Worm (Caenorhabditis elegans) whole organism, L4 larva: ENCODE results near the gene srz-14.

Experiments used
- D1046.2 ChIP-seq: fragments of 200-800 bp; sonication (Bioruptor generic); IDR thresholded peaks from 2 replicates; pipeline ENCODE4 v1.3.6; 2022; ENCODE audit warnings: missing genetic modification characterization, missing compliant biosample characterization
- T20F7.1 ChIP-seq: fragments of 200-800 bp; sonication (Bioruptor generic); optimal IDR thresholded peaks from 2 replicates; lab custom pipeline; 2018; ENCODE audit warnings: mild to moderate bottlenecking, missing genetic modification characterization, missing compliant biosample characterization
- ZK546.5 ChIP-seq, 2 experiments: sonication (generic microtip); optimal IDR thresholded peaks; 2 replicates each; lab custom pipeline; 2017; ENCODE audit warnings: missing biosample characterization in 2 of 2, missing genetic modification characterization in 2 of 2
- attf-4 ChIP-seq: sonication (generic microtip); optimal IDR thresholded peaks from 3 replicates; lab custom pipeline; 2017; ENCODE audit warnings: missing biosample characterization, missing genetic modification characterization
- ceh-28 ChIP-seq: fragments of 150-350 bp; optimal IDR thresholded peaks from 2 replicates; lab custom pipeline; 2014; ENCODE audit warnings: missing biosample characterization, missing genetic modification reagents, missing genetic modification characterization
- ceh-62 ChIP-seq: sonication (generic microtip); optimal IDR thresholded peaks from 2 replicates; lab custom pipeline; 2017; ENCODE audit warnings: missing biosample characterization, missing genetic modification characterization
- ceh-82 ChIP-seq: sonication (generic microtip); optimal IDR thresholded peaks from 2 replicates; lab custom pipeline; 2017; ENCODE audit warnings: missing biosample characterization, missing genetic modification characterization
- daf-16 ChIP-seq, 3 experiments: sonication (generic microtip); optimal IDR thresholded peaks; 2 replicates each; lab custom pipeline; 2016 to 2017; ENCODE audit warnings: missing genetic modification characterization in 3 of 3, missing genetic modification reagents in 3 of 3, mild to moderate bottlenecking in 2 of 3, missing compliant biosample characterization in 2 of 3, missing biosample characterization in 1 of 3, moderate library complexity in 1 of 3
- dmd-6 ChIP-seq: fragments of 200-800 bp; sonication (Bioruptor generic); IDR thresholded peaks from 2 replicates; pipeline ENCODE4 v1.3.6; 2022; ENCODE audit warnings: missing genetic modification reagents, missing genetic modification characterization, missing compliant biosample characterization
- dmd-8 ChIP-seq: fragments of 200-800 bp; sonication (Bioruptor generic); IDR thresholded peaks from 2 replicates; pipeline ENCODE4 v1.3.6; 2022; ENCODE audit warnings: missing genetic modification characterization, missing compliant biosample characterization
- dpl-1 ChIP-seq: fragments of 150-350 bp; optimal IDR thresholded peaks from 2 replicates; lab custom pipeline; 2014; ENCODE audit warnings: missing biosample characterization, missing genetic modification reagents, missing genetic modification characterization
- egl-27 ChIP-seq: sonication (generic microtip); optimal IDR thresholded peaks from 3 replicates; lab custom pipeline; 2017; ENCODE audit warnings: missing biosample characterization, missing genetic modification reagents, missing genetic modification characterization
- fos-1 ChIP-seq: fragments of 150-350 bp; optimal IDR thresholded peaks from 2 replicates; lab custom pipeline; 2014; ENCODE audit warnings: missing biosample characterization, missing genetic modification characterization
- hlh-11 ChIP-seq: fragments of 200-800 bp; sonication (Bioruptor generic); optimal IDR thresholded peaks from 2 replicates; lab custom pipeline; 2018; ENCODE audit warnings: mild to moderate bottlenecking, missing genetic modification characterization, missing compliant biosample characterization
- lin-38 ChIP-seq: fragments of 200-800 bp; sonication (Bioruptor generic); IDR thresholded peaks from 2 replicates; pipeline ENCODE4 v1.3.6; 2022; ENCODE audit warnings: missing genetic modification reagents, missing genetic modification characterization, missing compliant biosample characterization
- madf-5 ChIP-seq, 2 experiments: fragments of 200-800 bp; sonication (Bioruptor generic); IDR thresholded peaks; 2 replicates each; pipeline ENCODE4 v1.3.6; 2022; ENCODE audit warnings: missing compliant biosample characterization in 2 of 2, missing genetic modification characterization in 2 of 2
- mxl-2 ChIP-seq: fragments of 200-800 bp; sonication (Bioruptor generic); conservative IDR thresholded peaks from 2 replicates; pipeline ENCODE4 v1.3.6; 2022; ENCODE audit warnings: missing genetic modification reagents, missing genetic modification characterization, missing compliant biosample characterization
- nhr-237 ChIP-seq: sonication (generic microtip); optimal IDR thresholded peaks from 2 replicates; lab custom pipeline; 2017; ENCODE audit warnings: missing biosample characterization, missing genetic modification characterization
- nhr-28 ChIP-seq: fragments of 150-350 bp; optimal IDR thresholded peaks from 2 replicates; lab custom pipeline; 2014; ENCODE audit warnings: missing biosample characterization, missing genetic modification characterization
- nhr-6 ChIP-seq: fragments of 150-350 bp; optimal IDR thresholded peaks from 2 replicates; lab custom pipeline; 2014; ENCODE audit warnings: missing biosample characterization, missing genetic modification characterization
- php-3 ChIP-seq: fragments of 200-800 bp; sonication (Bioruptor generic); IDR thresholded peaks from 2 replicates; pipeline ENCODE4 v1.3.6; 2022; ENCODE audit warnings: missing genetic modification reagents, missing genetic modification characterization, missing compliant biosample characterization
- pqm-1 ChIP-seq: sonication (generic microtip); optimal IDR thresholded peaks from 2 replicates; lab custom pipeline; 2017; ENCODE audit warnings: missing biosample characterization, missing genetic modification characterization
- skn-1 ChIP-seq: fragments of 150-350 bp; optimal IDR thresholded peaks from 2 replicates; lab custom pipeline; 2014; ENCODE audit warnings: missing biosample characterization, missing genetic modification characterization
- snpc-1.2 ChIP-seq: fragments of 200-800 bp; sonication (Bioruptor generic); IDR thresholded peaks from 2 replicates; pipeline ENCODE4 v1.3.6; 2022; ENCODE audit warnings: missing genetic modification reagents, missing genetic modification characterization, missing compliant biosample characterization
- spr-3 ChIP-seq: fragments of 200-800 bp; sonication (Bioruptor generic); optimal IDR thresholded peaks from 2 replicates; lab custom pipeline; 2018; ENCODE audit warnings: mild to moderate bottlenecking, missing genetic modification characterization, missing compliant biosample characterization
- tag-97 ChIP-seq: fragments of 200-800 bp; sonication (Bioruptor generic); IDR thresholded peaks from 2 replicates; pipeline ENCODE4 v1.3.6; 2022; ENCODE audit warnings: missing genetic modification characterization, missing compliant biosample characterization
- unc-62 ChIP-seq, 3 experiments: fragments of 150-350 bp in 1 of 3; sonication (generic microtip); optimal IDR thresholded peaks in 2 of 3; peaks in 1 of 3; 1 replicate in 1 of 3; 2 replicates in 2 of 3; lab custom pipeline; 2014 to 2017; ENCODE audit warnings: missing biosample characterization in 3 of 3, missing genetic modification characterization in 3 of 3, missing genetic modification reagents in 3 of 3, missing genotype in 1 of 3
- zfp-2 ChIP-seq: sonication (generic microtip); optimal IDR thresholded peaks from 2 replicates; lab custom pipeline; 2016; ENCODE audit warnings: mild to moderate bottlenecking, missing genetic modification characterization, missing compliant biosample characterization
- ztf-11 ChIP-seq: fragments of 150-350 bp; optimal IDR thresholded peaks from 2 replicates; lab custom pipeline; 2014; ENCODE audit warnings: missing biosample characterization, missing genetic modification characterization

Gene srz-14

ce11 chrV:16229439-16229838 is 46.0 kb downstream of the srz-14 start:
- TF ChIP-seq egl-27 (no peak), unc-62 (GFP tag; optimal IDR thresholded peaks at IDR 0.05 in 1 of 2; lab: Kevin White, UChicago) (peak in 1 of 2 experiments; percentile 97), unc-62 (tag; optimal IDR thresholded peaks at IDR 0.05; lab: Kevin White, UChicago) (no peak)
- TF ChIP-seq, all 104 proteins: peak for 1

ce11 chrV:16229896-16230295 is 46.4 kb downstream of the srz-14 start, which contains the start of the genes F21H7.2 and F21H7.12:
Gene F21H7.2, minus strand, starts transcription at chrV:16229996.
Gene F21H7.12, plus strand, starts transcription at chrV:16230165.
- TF ChIP-seq tag-97 (GFP tag; lab: Robert Waterston, UW) (no peak), ceh-28 (tag; lab: Kevin White, UChicago) (no peak), daf-16 (GFP tag; optimal IDR thresholded peaks at IDR 0.05; lab: Kevin White, UChicago) (no peak), daf-16 (tag; optimal IDR thresholded peaks at IDR 0.05; lab: Kevin White, UChicago) (no peak), ZK546.5 (tag; optimal IDR thresholded peaks at IDR 0.05; lab: Kevin White, UChicago) (no peak), T20F7.1 (GFP tag; lab: Kevin White, UChicago) (no peak), mxl-2 (GFP tag; lab: Robert Waterston, UW) (no peak), php-3 (GFP tag; lab: Robert Waterston, UW) (no peak), ztf-11 (tag; lab: Kevin White, UChicago) (no peak), nhr-6 (no peak), zfp-2 (tag; lab: Kevin White, UChicago) (no peak), nhr-237 (no peak), spr-3 (no peak)

DNA sequence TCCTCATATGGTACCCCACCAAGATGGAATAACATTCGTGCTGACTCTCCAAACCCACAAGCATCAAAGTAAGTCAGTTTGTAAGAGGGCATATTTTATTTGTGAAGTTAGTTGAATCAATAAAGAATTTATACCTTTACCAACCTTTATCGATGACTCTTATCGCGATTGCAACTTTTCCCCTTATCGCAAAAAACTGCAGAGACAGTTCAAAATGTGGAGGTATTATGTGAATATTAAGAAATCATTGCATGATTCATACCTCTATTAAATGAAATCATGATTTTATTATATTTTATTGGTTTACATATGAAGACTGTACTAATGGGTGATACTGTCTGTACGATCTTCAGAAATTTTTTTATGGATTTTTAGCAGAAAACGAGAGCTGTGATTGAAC is 48.7 kb downstream of the srz-14 start, which contains the start of gene gst-22:
Gene gst-22 (minus strand): TSS at position 103 of the 400 bp plus-strand sequence.
- TF ChIP-seq hlh-11 (tag; lab: Kevin White, UChicago) (peak; percentile 24), dmd-6 (GFP tag; lab: Robert Waterston, UW) (peak; percentile 82), attf-4 (no peak), D1046.2 (GFP tag; lab: Robert Waterston, UW) (no peak), fos-1 (tag; lab: Kevin White, UChicago) (no peak), pqm-1 (tag; lab: Kevin White, UChicago) (peak; percentile 82), nhr-237 (no peak), ceh-82 (tag; lab: Kevin White, UChicago) (no peak), dpl-1 (GFP tag; lab: Kevin White, UChicago) (no peak), skn-1 (no peak), nhr-28 (tag; lab: Kevin White, UChicago) (peak; percentile 44), php-3 (GFP tag; lab: Robert Waterston, UW) (peak; percentile 87), snpc-1.2 (GFP tag; lab: Robert Waterston, UW) (no peak)

DNA sequence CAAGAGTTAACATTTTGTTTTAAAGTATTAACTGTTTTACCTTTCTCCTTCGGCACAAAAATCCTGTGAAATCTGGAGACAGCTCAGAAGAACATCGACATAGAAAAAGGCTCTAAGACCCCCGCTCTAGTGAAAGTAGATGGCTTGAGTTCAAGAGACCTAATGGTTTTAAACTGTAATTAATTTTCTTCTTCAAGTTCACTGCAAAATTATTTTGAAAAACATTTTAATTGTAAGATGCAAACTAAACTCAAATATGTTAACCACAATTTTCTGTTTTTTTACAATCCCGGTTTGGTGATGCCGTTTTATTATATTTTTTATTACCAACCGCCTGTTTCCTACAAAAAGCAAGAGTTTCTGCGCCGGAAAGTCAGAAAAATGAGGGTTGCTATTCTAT is 50.2 kb downstream of the srz-14 start, which contains the start of gene clec-233:
Gene clec-233 (plus strand): TSS at position 301 of the 400 bp plus-strand sequence.
- no peak for TF ChIP-seq D1046.2 (GFP tag; lab: Robert Waterston, UW)
- no peak for TF ChIP-seq madf-5 (GFP tag; IDR thresholded peaks at IDR 0.05; lab: Robert Waterston, UW)
- TF ChIP-seq ceh-62 (tag; lab: Kevin White, UChicago) = no peak
- TF ChIP-seq egl-27 = no peak
- no peak for TF ChIP-seq lin-38 (GFP tag; lab: Robert Waterston, UW)
- TF ChIP-seq ZK546.5 (tag; optimal IDR thresholded peaks at IDR 0.05; lab: Kevin White, UChicago) = no peak
- TF ChIP-seq dmd-8 (GFP tag; lab: Robert Waterston, UW) = no peak
- no peak for TF ChIP-seq nhr-237
- TF ChIP-seq pqm-1 (tag; lab: Kevin White, UChicago) = no peak
- TF ChIP-seq, all 104 proteins: peak for 0
